Worm (Caenorhabditis elegans) whole organism, L3 larva: ENCODE data around the gene C31H2.14.

Experiments
- ZK546.5 ChIP-seq: sonication (generic microtip); optimal IDR thresholded peaks from 2 replicates; lab custom pipeline; 2017; ENCODE audit warnings: missing biosample characterization, missing genetic modification characterization
- aly-2 ChIP-seq: fragments of 150-350 bp; optimal IDR thresholded peaks from 2 replicates; lab custom pipeline; 2014; ENCODE audit warnings: missing biosample characterization, missing genetic modification characterization
- ceh-28 ChIP-seq: fragments of 150-350 bp; optimal IDR thresholded peaks from 2 replicates; lab custom pipeline; 2014; ENCODE audit warnings: missing biosample characterization, missing genetic modification reagents, missing genetic modification characterization
- ceh-82 ChIP-seq: fragments of 150-350 bp; optimal IDR thresholded peaks from 2 replicates; lab custom pipeline; 2014; ENCODE audit warnings: missing biosample characterization, missing genetic modification characterization
- ceh-9 ChIP-seq: sonication (generic microtip); optimal IDR thresholded peaks from 2 replicates; lab custom pipeline; 2018; ENCODE audit warnings: missing biosample characterization, missing genetic modification characterization
- daf-12 ChIP-seq: fragments of 150-350 bp; optimal IDR thresholded peaks from 2 replicates; lab custom pipeline; 2014; ENCODE audit warnings: missing biosample characterization, missing genetic modification reagents, missing genetic modification characterization
- egl-27 ChIP-seq: sonication (generic microtip); optimal IDR thresholded peaks from 4 replicates; lab custom pipeline; 2017; ENCODE audit warnings: missing biosample characterization, missing genetic modification reagents, missing genetic modification characterization
- egl-5 ChIP-seq: fragments of 150-350 bp; optimal IDR thresholded peaks from 2 replicates; lab custom pipeline; 2017; ENCODE audit warnings: missing biosample characterization, missing genetic modification reagents, missing genetic modification characterization, inconsistent platforms
- elt-1 ChIP-seq: fragments of 150-350 bp; optimal IDR thresholded peaks from 2 replicates; lab custom pipeline; 2014; ENCODE audit warnings: missing biosample characterization, missing genetic modification characterization
- elt-2 ChIP-seq: sonication (generic microtip); optimal IDR thresholded peaks from 2 replicates; lab custom pipeline; 2016; ENCODE audit warnings: missing genetic modification reagents, mild to moderate bottlenecking, missing genetic modification characterization, missing compliant biosample characterization
- elt-3 ChIP-seq, 3 experiments: fragments of 150-350 bp in 1 of 3; sonication (generic microtip) in 2 of 3; optimal IDR thresholded peaks; 2 replicates in 2 of 3; 4 replicates in 1 of 3; lab custom pipeline; 2014 to 2017; ENCODE audit warnings: missing biosample characterization in 3 of 3, missing genetic modification characterization in 3 of 3
- eor-1 ChIP-seq, 2 experiments: fragments of 150-350 bp; optimal IDR thresholded peaks; 2 replicates each; lab custom pipeline; 2014 to 2018; ENCODE audit warnings: missing biosample characterization in 2 of 2, missing genetic modification characterization in 2 of 2
- fkh-10 ChIP-seq: sonication (generic microtip); optimal IDR thresholded peaks from 2 replicates; lab custom pipeline; 2017; ENCODE audit warnings: missing biosample characterization, missing genetic modification reagents, missing genetic modification characterization
- fkh-2 ChIP-seq: fragments of 150-350 bp; optimal IDR thresholded peaks from 2 replicates; lab custom pipeline; 2014; ENCODE audit warnings: missing biosample characterization, missing genetic modification reagents, missing genetic modification characterization
- jun-1 ChIP-seq: fragments of 150-350 bp; optimal IDR thresholded peaks from 2 replicates; lab custom pipeline; 2014; ENCODE audit warnings: missing biosample characterization, missing genetic modification reagents, missing genetic modification characterization
- lsy-12 ChIP-seq: sonication (generic microtip); optimal IDR thresholded peaks from 2 replicates; lab custom pipeline; 2016; ENCODE audit warnings: mild to moderate bottlenecking, missing genetic modification characterization, missing compliant biosample characterization
- mdl-1 ChIP-seq: fragments of 150-350 bp; optimal IDR thresholded peaks from 2 replicates; lab custom pipeline; 2014; ENCODE audit warnings: missing biosample characterization, missing genetic modification characterization
- mml-1 ChIP-seq: fragments of 150-350 bp; sonication (generic microtip); optimal IDR thresholded peaks from 3 replicates; lab custom pipeline; 2014; ENCODE audit warnings: missing biosample characterization, missing genetic modification characterization
- nfya-1 ChIP-seq: sonication (generic microtip); optimal IDR thresholded peaks from 2 replicates; lab custom pipeline; 2017; ENCODE audit warnings: missing genetic modification characterization, mild to moderate bottlenecking, missing compliant biosample characterization, antibody characterized with exemption, moderate library complexity; ENCODE audit not compliant: insufficient read depth
- nhr-11 ChIP-seq: fragments of 150-350 bp; optimal IDR thresholded peaks from 2 replicates; lab custom pipeline; 2014; ENCODE audit warnings: missing biosample characterization, missing genetic modification characterization
- nhr-23 ChIP-seq: fragments of 150-350 bp; optimal IDR thresholded peaks from 2 replicates; lab custom pipeline; 2014; ENCODE audit warnings: missing biosample characterization, missing genetic modification reagents, missing genetic modification characterization
- nhr-237 ChIP-seq: fragments of 150-350 bp; optimal IDR thresholded peaks from 2 replicates; lab custom pipeline; 2014; ENCODE audit warnings: missing biosample characterization, missing genetic modification characterization
- nhr-25 ChIP-seq: sonication (generic microtip); optimal IDR thresholded peaks from 2 replicates; lab custom pipeline; 2017; ENCODE audit warnings: missing biosample characterization, missing genetic modification characterization
- nhr-43 ChIP-seq: sonication (generic microtip); optimal IDR thresholded peaks from 2 replicates; lab custom pipeline; 2016; ENCODE audit warnings: mild to moderate bottlenecking, missing genetic modification characterization, missing compliant biosample characterization; ENCODE audit not compliant: poor library complexity, severe bottlenecking
- nhr-67 ChIP-seq: fragments of 150-350 bp; optimal IDR thresholded peaks from 2 replicates; lab custom pipeline; 2014; ENCODE audit warnings: missing biosample characterization, missing genetic modification characterization
- pha-4 ChIP-seq: fragments of 150-350 bp; optimal IDR thresholded peaks from 2 replicates; lab custom pipeline; 2014; ENCODE audit warnings: missing biosample characterization, missing genetic modification reagents, missing genetic modification characterization
- pqm-1 ChIP-seq: fragments of 150-350 bp; optimal IDR thresholded peaks from 2 replicates; lab custom pipeline; 2017; ENCODE audit warnings: missing biosample characterization, missing genetic modification characterization, inconsistent platforms
- sea-2 ChIP-seq: fragments of 150-350 bp; sonication (generic microtip); optimal IDR thresholded peaks from 4 replicates; lab custom pipeline; 2014; ENCODE audit warnings: missing biosample characterization, missing genetic modification reagents, missing genetic modification characterization
- snpc-4 ChIP-seq: fragments of 150-350 bp; optimal IDR thresholded peaks from 2 replicates; lab custom pipeline; 2014; ENCODE audit warnings: missing biosample characterization, missing genetic modification characterization
- tbx-2 ChIP-seq: sonication (generic microtip); optimal IDR thresholded peaks from 2 replicates; lab custom pipeline; 2016; ENCODE audit warnings: mild to moderate bottlenecking, missing genetic modification characterization, missing compliant biosample characterization
- unc-39 ChIP-seq: sonication (generic microtip); optimal IDR thresholded peaks from 4 replicates; lab custom pipeline; 2017; ENCODE audit warnings: missing biosample characterization, missing genetic modification characterization
- unc-62 ChIP-seq: fragments of 150-350 bp; sonication (generic microtip); optimal IDR thresholded peaks from 4 replicates; lab custom pipeline; 2014; ENCODE audit warnings: missing biosample characterization, missing genetic modification reagents, missing genetic modification characterization
- ztf-4 ChIP-seq: fragments of 150-350 bp; optimal IDR thresholded peaks from 2 replicates; lab custom pipeline; 2014; ENCODE audit warnings: missing biosample characterization, missing genetic modification characterization

Gene C31H2.14

DNA sequence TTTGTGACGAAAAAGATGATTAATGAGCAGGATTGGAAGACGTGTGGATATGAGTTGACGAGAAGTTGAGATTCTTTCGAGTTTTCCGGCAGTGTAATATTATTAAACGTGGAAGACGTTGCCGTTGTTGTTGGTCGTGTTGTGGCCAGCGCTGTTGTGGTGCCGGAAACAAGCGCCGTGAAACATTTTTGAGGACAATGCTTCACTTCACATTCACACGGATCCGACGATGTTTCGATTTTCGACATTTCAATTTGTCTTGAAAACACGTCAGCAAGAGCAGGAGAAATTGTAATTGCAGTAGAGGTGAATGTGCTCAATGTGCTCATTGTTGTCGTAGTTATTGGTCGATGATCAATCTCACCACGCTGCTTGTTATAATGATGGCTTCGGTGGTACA lies 20.8 kb downstream of the C31H2.14 start:
- TF ChIP-seq egl-27 (tag; lab: Kevin White, UChicago): no peak
- no peak for TF ChIP-seq mml-1 (tag; lab: Kevin White, UChicago)
- no peak for TF ChIP-seq tbx-2 (tag; lab: Kevin White, UChicago)
- no peak for TF ChIP-seq unc-62 (GFP tag; lab: Kevin White, UChicago)
- TF ChIP-seq pha-4: no peak
- no peak for TF ChIP-seq aly-2
- no peak for TF ChIP-seq ztf-4 (tag; lab: Kevin White, UChicago)
- no peak for TF ChIP-seq ceh-82 (tag; lab: Kevin White, UChicago)
- TF ChIP-seq pqm-1 (tag; lab: Kevin White, UChicago): no peak
- TF ChIP-seq egl-5 (tag; lab: Kevin White, UChicago): no peak
- no peak for TF ChIP-seq elt-1 (tag; lab: Kevin White, UChicago)
- TF ChIP-seq sea-2 (GFP tag; lab: Kevin White, UChicago): no peak
- no peak for TF ChIP-seq ceh-9
- TF ChIP-seq ceh-28 (tag; lab: Kevin White, UChicago): no peak
- TF ChIP-seq nfya-1 (tag; lab: Kevin White, UChicago): no peak
- TF ChIP-seq elt-2 (tag; lab: Kevin White, UChicago): no peak

ce11 chrX:5171085-5171484 lies 23.1 kb downstream of the C31H2.14 start, which contains the start of gene T03G11.10:
Gene T03G11.10 (minus strand): TSS chrX:5171185.
- TF ChIP-seq pqm-1 (tag; lab: Kevin White, UChicago) (no peak), tbx-2 (tag; lab: Kevin White, UChicago) (no peak), ceh-28 (tag; lab: Kevin White, UChicago) (no peak), fkh-10 (GFP tag; lab: Kevin White, UChicago) (no peak), jun-1 (tag; lab: Kevin White, UChicago) (no peak)

- TF ChIP-seq ceh-9: no peak
- no peak for TF ChIP-seq mdl-1 (tag; lab: Kevin White, UChicago)
- TF ChIP-seq ceh-82 (tag; lab: Kevin White, UChicago): no peak
- TF ChIP-seq nhr-23 (tag; lab: Kevin White, UChicago): no peak
- TF ChIP-seq ZK546.5: no peak
- TF ChIP-seq ceh-28 (tag; lab: Kevin White, UChicago): no peak
- no peak for TF ChIP-seq nhr-11
- no peak for TF ChIP-seq mml-1 (tag; lab: Kevin White, UChicago)
- TF ChIP-seq nhr-25: no peak
- TF ChIP-seq nhr-237 (tag; lab: Kevin White, UChicago): no peak
- TF ChIP-seq, all 47 proteins: peak for 0
Observed at ce11 chrX:5174256-5174655, 26.2 kb downstream of the C31H2.14 start, which contains the start of gene zchc-1A. Gene zchc-1A (plus strand): TSS chrX:5174369.

DNA sequence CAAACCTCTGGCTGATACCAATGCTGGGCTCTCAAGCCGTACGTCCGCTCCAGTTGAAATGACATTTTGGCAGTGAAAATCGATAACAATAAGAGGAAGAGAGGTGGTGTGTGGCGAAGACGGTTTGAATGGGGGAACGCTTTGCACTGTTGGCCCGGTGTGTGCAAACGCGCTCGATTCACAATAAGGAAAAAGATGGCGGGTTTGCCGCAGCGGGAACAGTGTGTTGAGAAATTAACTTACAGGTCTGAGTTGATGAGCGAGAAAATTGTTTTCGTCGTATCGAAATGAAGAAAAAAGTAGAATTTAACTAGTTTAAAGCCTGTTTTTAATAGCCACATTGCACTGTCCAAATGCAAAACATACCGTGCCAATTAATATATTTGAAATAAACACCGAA lies 31.0 kb downstream of the C31H2.14 start, which contains the start of gene metl-9:
Gene metl-9, minus strand, starts transcription at position 101 of the 400 bp plus-strand sequence.
- TF ChIP-seq fkh-10 (GFP tag; lab: Kevin White, UChicago) (no peak), unc-62 (GFP tag; lab: Kevin White, UChicago) (no peak), nhr-43 (no peak), jun-1 (tag; lab: Kevin White, UChicago) (no peak), nfya-1 (tag; lab: Kevin White, UChicago) (no peak), egl-27 (tag; lab: Kevin White, UChicago) (no peak), eor-1 (tag; optimal IDR thresholded peaks at IDR 0.05; lab: Kevin White, UChicago) (no peak), daf-12 (no peak)

DNA sequence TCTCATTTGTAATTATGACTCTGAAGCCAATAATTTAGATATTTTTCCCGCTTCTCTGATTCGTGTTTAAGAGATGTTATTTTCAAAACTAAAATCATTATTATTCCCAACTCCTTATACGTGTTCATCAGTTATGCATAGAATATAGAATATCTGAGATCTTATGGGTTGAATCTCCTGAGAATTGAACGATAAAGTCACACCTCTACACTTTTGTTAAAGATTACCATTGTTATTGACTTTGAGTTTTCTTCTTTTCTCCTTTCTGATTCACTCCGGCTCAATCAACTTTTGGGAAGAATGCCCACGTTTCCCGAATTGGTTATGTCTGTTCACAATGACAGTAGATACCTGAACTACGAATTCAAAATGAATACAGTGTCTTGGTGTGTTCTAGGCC lies 31.9 kb downstream of the C31H2.14 start, which contains the start of gene sru-48:
Gene sru-48, plus strand, starts transcription at position 301 of the 400 bp plus-strand sequence.
- TF ChIP-seq snpc-4 (tag; lab: Kevin White, UChicago) (no peak), tbx-2 (tag; lab: Kevin White, UChicago) (no peak), pqm-1 (tag; lab: Kevin White, UChicago) (no peak), ceh-9 (no peak), nfya-1 (tag; lab: Kevin White, UChicago) (no peak), unc-39 (no peak), elt-2 (tag; lab: Kevin White, UChicago) (no peak), nhr-25 (no peak), elt-3 (tag; optimal IDR thresholded peaks at IDR 0.05; lab: Kevin White, UChicago) (no peak)

ce11 chrX:5183931-5184330 lies 35.9 kb downstream of the C31H2.14 start, which contains the start of gene T03G11.9:
Gene T03G11.9 (plus strand): TSS chrX:5184231.
- TF ChIP-seq nhr-23 (tag; lab: Kevin White, UChicago) (no peak), nhr-237 (tag; lab: Kevin White, UChicago) (no peak), nhr-11 (no peak), elt-2 (tag; lab: Kevin White, UChicago) (no peak), snpc-4 (tag; lab: Kevin White, UChicago) (no peak), lsy-12 (no peak), fkh-2 (tag; lab: Kevin White, UChicago) (no peak), nhr-67 (tag; lab: Kevin White, UChicago) (no peak)
